Worm (Caenorhabditis elegans) whole organism, early embryonic: ENCODE results near the gene coq-2.

Source experiments
- F13C5.2 ChIP-seq: sonication (generic microtip); optimal IDR thresholded peaks from 2 replicates; lab custom pipeline; 2017; ENCODE audit warnings: mild to moderate bottlenecking, missing genetic modification characterization, inconsistent platforms, missing compliant biosample characterization
- ama-1 ChIP-seq: fragments of 150-350 bp; optimal IDR thresholded peaks from 2 replicates; lab custom pipeline; 2014
- ceh-36 ChIP-seq: sonication (generic microtip); optimal IDR thresholded peaks from 2 replicates; lab custom pipeline; 2016; ENCODE audit warnings: missing genetic modification characterization, inconsistent platforms, missing compliant biosample characterization
- flt-1 ChIP-seq: fragments of 200-800 bp; sonication (Bioruptor generic); IDR thresholded peaks from 2 replicates; pipeline ENCODE4 v1.3.6; 2022; ENCODE audit warnings: missing genetic modification characterization, missing compliant biosample characterization
- pes-1 ChIP-seq: fragments of 200-800 bp; sonication (Bioruptor generic); IDR thresholded peaks from 2 replicates; pipeline ENCODE4 v1.3.6; 2022; ENCODE audit warnings: missing genetic modification reagents, missing genetic modification characterization, missing compliant biosample characterization
- scrt-1 ChIP-seq: fragments of 200-800 bp; sonication (Bioruptor generic); IDR thresholded peaks from 2 replicates; pipeline ENCODE4 v1.3.6; 2022; ENCODE audit warnings: missing genetic modification characterization, missing compliant biosample characterization
- tbx-37 ChIP-seq: fragments of 200-800 bp; sonication (Bioruptor generic); conservative IDR thresholded peaks from 2 replicates; pipeline ENCODE4 v1.3.6; 2022; ENCODE audit warnings: missing genetic modification reagents, missing genetic modification characterization, missing compliant biosample characterization
- tra-4 ChIP-seq: sonication (generic microtip); optimal IDR thresholded peaks from 2 replicates; lab custom pipeline; 2017; ENCODE audit warnings: missing genetic modification characterization, missing compliant biosample characterization

DNA sequence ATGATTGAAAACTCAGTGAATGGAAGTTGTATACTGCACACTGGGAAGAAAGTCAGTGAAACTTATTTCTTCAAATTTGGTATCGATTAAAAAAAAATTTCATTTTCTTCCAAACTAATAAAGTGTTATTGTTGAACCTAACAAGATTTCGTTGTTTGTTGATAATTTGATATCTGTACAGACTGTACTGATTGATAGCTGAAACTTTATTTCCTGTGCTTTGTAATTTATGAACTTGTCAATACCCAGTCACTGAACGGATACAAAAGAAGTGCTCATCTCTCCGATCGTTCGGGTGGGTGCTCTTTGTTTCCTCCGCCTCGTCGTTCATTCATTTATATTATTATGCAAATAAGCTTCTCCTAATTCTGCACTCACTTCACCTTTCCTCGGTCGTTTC lies 33.3 kb downstream of the coq-2 start, which contains the start of gene F31E3.12:
- TF ChIP-seq ama-1 (lab: Kevin White, UChicago) = no peak
- TF ChIP-seq pes-1 (GFP tag; lab: Robert Waterston, UW) = no peak
- no peak for TF ChIP-seq ceh-36 (tag; lab: Kevin White, UChicago)
- no peak for TF ChIP-seq F13C5.2 (tag; lab: Kevin White, UChicago)
- no peak for TF ChIP-seq tbx-37 (GFP tag; lab: Robert Waterston, UW)
- TF ChIP-seq flt-1 (GFP tag; lab: Robert Waterston, UW) = no peak
- no peak for TF ChIP-seq tra-4 (tag; lab: Kevin White, UChicago)
- TF ChIP-seq scrt-1 (GFP tag; lab: Robert Waterston, UW) = no peak
